Worm (Caenorhabditis elegans) whole organism, young adult: ENCODE results near the gene ZC190.6.
"Not testable (repeated sequence)": the region's sequence is repeated elsewhere in the genome, so short reads cannot be mapped to it uniquely, and the experiment has no call there.

Source experiments
- B0019.2 ChIP-seq: fragments of 200-800 bp; sonication (Bioruptor generic); conservative IDR thresholded peaks from 2 replicates; pipeline ENCODE4 v1.3.6; 2022; ENCODE audit warnings: missing genetic modification reagents, missing genetic modification characterization, missing compliant biosample characterization
- C06A6.2 ChIP-seq: fragments of 200-800 bp; sonication (Bioruptor generic); conservative IDR thresholded peaks from 2 replicates; pipeline ENCODE4 v1.3.6; 2022; ENCODE audit warnings: missing genetic modification characterization, missing compliant biosample characterization
- D2030.7 ChIP-seq: fragments of 200-800 bp; sonication (Bioruptor generic); IDR thresholded peaks from 2 replicates; pipeline ENCODE4 v1.3.6; 2022; ENCODE audit warnings: missing genetic modification reagents, missing genetic modification characterization, missing compliant biosample characterization
- F10E7.11 ChIP-seq: sonication (generic microtip); optimal IDR thresholded peaks from 2 replicates; lab custom pipeline; 2017; ENCODE audit warnings: mild to moderate bottlenecking, missing genetic modification characterization, moderate library complexity, missing compliant biosample characterization
- F37B4.10 ChIP-seq: fragments of 200-800 bp; sonication (Bioruptor generic); IDR thresholded peaks from 2 replicates; pipeline ENCODE4 v1.3.6; 2022; ENCODE audit warnings: missing genetic modification characterization, missing compliant biosample characterization
- F55B11.4 ChIP-seq: sonication (generic microtip); optimal IDR thresholded peaks from 2 replicates; lab custom pipeline; 2016; ENCODE audit warnings: missing compliant biosample characterization, missing genetic modification characterization, borderline replicate concordance; ENCODE audit not compliant: insufficient read depth
- Y95B8A.8 ChIP-seq: fragments of 200-800 bp; sonication (Bioruptor generic); IDR thresholded peaks from 2 replicates; pipeline ENCODE4 v1.3.6; 2022; ENCODE audit warnings: missing genetic modification reagents, missing genetic modification characterization, missing compliant biosample characterization
- ama-1 ChIP-seq, 3 experiments: fragments of 150-350 bp in 1 of 3; sonication (generic microtip) in 2 of 3; optimal IDR thresholded peaks; 2 replicates each; lab custom pipeline; 2014 to 2018; ENCODE audit warnings: missing biosample characterization in 2 of 3, missing genetic modification characterization in 2 of 3, missing genetic modification reagents in 2 of 3
- atf-7 ChIP-seq: sonication (generic microtip); optimal IDR thresholded peaks from 2 replicates; lab custom pipeline; 2017; ENCODE audit warnings: mild to moderate bottlenecking, missing genetic modification characterization, missing compliant biosample characterization
- attf-6 ChIP-seq: fragments of 200-800 bp; sonication (Bioruptor generic); IDR thresholded peaks from 2 replicates; pipeline ENCODE4 v1.3.6; 2022; ENCODE audit warnings: missing genetic modification reagents, missing genetic modification characterization, missing compliant biosample characterization
- bed-1 ChIP-seq: fragments of 200-800 bp; sonication (Bioruptor generic); IDR thresholded peaks from 2 replicates; pipeline ENCODE4 v1.3.6; 2022; ENCODE audit warnings: missing genetic modification reagents, missing genetic modification characterization, missing compliant biosample characterization
- ceh-100 ChIP-seq: fragments of 200-800 bp; sonication (Bioruptor generic); IDR thresholded peaks from 2 replicates; pipeline ENCODE4 v1.3.6; 2022; ENCODE audit warnings: missing genetic modification reagents, missing genetic modification characterization, missing compliant biosample characterization
- ceh-58 ChIP-seq: fragments of 200-800 bp; sonication (Bioruptor generic); IDR thresholded peaks from 2 replicates; pipeline ENCODE4 v1.3.6; 2022; ENCODE audit warnings: missing genetic modification characterization, missing compliant biosample characterization
- ceh-91 ChIP-seq: fragments of 200-800 bp; sonication (Bioruptor generic); IDR thresholded peaks from 2 replicates; pipeline ENCODE4 v1.3.6; 2022; ENCODE audit warnings: missing genetic modification reagents, missing genetic modification characterization, missing compliant biosample characterization
- ekl-4 ChIP-seq: fragments of 200-800 bp; sonication (Bioruptor generic); IDR thresholded peaks from 2 replicates; pipeline ENCODE4 v1.3.6; 2022; ENCODE audit warnings: missing genetic modification reagents, missing genetic modification characterization, missing compliant biosample characterization
- ets-4 ChIP-seq: fragments of 200-800 bp; sonication (Bioruptor generic); optimal IDR thresholded peaks from 2 replicates; lab custom pipeline; 2018; ENCODE audit warnings: mild to moderate bottlenecking, missing genetic modification characterization, missing compliant biosample characterization
- gei-17 ChIP-seq: fragments of 200-800 bp; sonication (Bioruptor generic); optimal IDR thresholded peaks from 2 replicates; lab custom pipeline; 2018; ENCODE audit warnings: mild to moderate bottlenecking, missing genetic modification characterization, missing compliant biosample characterization
- him-1 ChIP-seq: sonication (generic microtip); optimal IDR thresholded peaks from 2 replicates; lab custom pipeline; 2016; ENCODE audit warnings: missing genotype, missing genetic modification reagents, missing genetic modification characterization, missing compliant biosample characterization
- hlh-12 ChIP-seq: sonication (generic microtip); optimal IDR thresholded peaks from 2 replicates; lab custom pipeline; 2016; ENCODE audit warnings: missing genetic modification characterization, missing compliant biosample characterization
- hmg-20 ChIP-seq: fragments of 200-800 bp; sonication (Bioruptor generic); IDR thresholded peaks from 2 replicates; pipeline ENCODE4 v1.3.6; 2022; ENCODE audit warnings: missing genetic modification reagents, missing genetic modification characterization, missing compliant biosample characterization
- lag-1 ChIP-seq: fragments of 200-800 bp; sonication (Bioruptor generic); IDR thresholded peaks from 2 replicates; pipeline ENCODE4 v1.3.6; 2022; ENCODE audit warnings: missing genetic modification reagents, missing genetic modification characterization, missing compliant biosample characterization
- lin-35 ChIP-seq, 3 experiments: fragments of 150-350 bp in 2 of 3; sonication (generic microtip) in 1 of 3; optimal IDR thresholded peaks; 2 replicates each; lab custom pipeline; 2014 to 2018; ENCODE audit warnings: missing biosample characterization in 3 of 3, missing genetic modification characterization in 3 of 3, missing genetic modification reagents in 3 of 3
- lin-40 ChIP-seq: sonication (generic microtip); optimal IDR thresholded peaks from 2 replicates; lab custom pipeline; 2016; ENCODE audit warnings: missing genetic modification characterization, mild to moderate bottlenecking, missing compliant biosample characterization, missing genotype, missing genetic modification reagents
- mxl-1 ChIP-seq: sonication (generic microtip); optimal IDR thresholded peaks from 2 replicates; lab custom pipeline; 2016; ENCODE audit warnings: missing genetic modification characterization, missing compliant biosample characterization
- snpc-3.4 ChIP-seq: sonication (generic microtip); optimal IDR thresholded peaks from 2 replicates; lab custom pipeline; 2017; ENCODE audit warnings: missing genetic modification characterization, mild to moderate bottlenecking, missing compliant biosample characterization, antibody characterized with exemption, moderate library complexity, missing genotype, missing genetic modification reagents
- tbp1 ChIP-seq: fragments of 200-800 bp; sonication (Bioruptor generic); optimal IDR thresholded peaks from 2 replicates; lab custom pipeline; 2018; ENCODE audit warnings: mild to moderate bottlenecking, missing genetic modification characterization, missing compliant biosample characterization
- zim-3 ChIP-seq: sonication (generic microtip); optimal IDR thresholded peaks from 2 replicates; lab custom pipeline; 2017; ENCODE audit warnings: mild to moderate bottlenecking, missing genetic modification characterization, moderate library complexity, missing compliant biosample characterization
- ztf-3 ChIP-seq: fragments of 200-800 bp; sonication (Bioruptor generic); optimal IDR thresholded peaks from 2 replicates; lab custom pipeline; 2018; ENCODE audit warnings: mild to moderate bottlenecking, missing genetic modification characterization, missing compliant biosample characterization

Gene ZC190.6

DNA sequence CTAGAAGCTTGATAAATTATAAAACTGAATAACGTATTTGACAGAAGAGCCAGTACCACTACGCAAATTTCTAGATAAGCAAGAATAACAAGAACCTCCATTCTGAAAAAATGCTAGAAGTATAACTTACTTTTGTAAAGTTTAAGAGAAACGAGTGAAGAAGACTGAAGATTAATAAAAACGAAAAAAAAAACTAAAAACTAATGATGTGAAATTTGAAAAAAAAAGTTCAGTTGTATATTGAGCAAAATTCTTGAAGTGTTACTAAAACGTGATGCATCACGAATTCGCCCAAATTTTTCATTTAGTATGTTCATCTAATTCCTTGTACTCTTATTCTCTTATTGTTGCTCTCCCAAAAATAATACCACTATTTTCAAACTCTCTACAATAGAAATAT lies at the start of gene ZC190.6:
Gene ZC190.6 (minus strand): TSS at position 101 of the 400 bp plus-strand sequence.
- TF ChIP-seq attf-6 (GFP tag; lab: Robert Waterston, UW), result no peak
- TF ChIP-seq snpc-3.4 (tag; lab: Kevin White, UChicago), result no peak
- no peak for TF ChIP-seq ets-4 (GFP tag; lab: Kevin White, UChicago)
- TF ChIP-seq F10E7.11 (tag; lab: Kevin White, UChicago), result no peak
- no peak for TF ChIP-seq D2030.7
- TF ChIP-seq tbp1 (GFP tag; lab: Kevin White, UChicago), result no peak
- no peak for TF ChIP-seq hlh-12 (tag; lab: Kevin White, UChicago)
- TF ChIP-seq F37B4.10 (GFP tag; lab: Robert Waterston, UW), result no peak
- no peak for TF ChIP-seq C06A6.2
- no peak for TF ChIP-seq ceh-58 (GFP tag; lab: Robert Waterston, UW)
- no peak for TF ChIP-seq lag-1 (GFP tag; lab: Robert Waterston, UW)
- no peak for TF ChIP-seq B0019.2 (GFP tag; lab: Robert Waterston, UW)
- no peak for TF ChIP-seq gei-17 (GFP tag; lab: Kevin White, UChicago)
- no peak for TF ChIP-seq Y95B8A.8 (GFP tag; lab: Robert Waterston, UW)
- TF ChIP-seq ceh-100 (GFP tag; lab: Robert Waterston, UW), result no peak
- no peak for TF ChIP-seq ama-1 (optimal IDR thresholded peaks at IDR 0.05; lab: Kevin White, UChicago)
- TF ChIP-seq ama-1 (GFP tag; optimal IDR thresholded peaks at IDR 0.05; lab: Kevin White, UChicago), result no peak

DNA sequence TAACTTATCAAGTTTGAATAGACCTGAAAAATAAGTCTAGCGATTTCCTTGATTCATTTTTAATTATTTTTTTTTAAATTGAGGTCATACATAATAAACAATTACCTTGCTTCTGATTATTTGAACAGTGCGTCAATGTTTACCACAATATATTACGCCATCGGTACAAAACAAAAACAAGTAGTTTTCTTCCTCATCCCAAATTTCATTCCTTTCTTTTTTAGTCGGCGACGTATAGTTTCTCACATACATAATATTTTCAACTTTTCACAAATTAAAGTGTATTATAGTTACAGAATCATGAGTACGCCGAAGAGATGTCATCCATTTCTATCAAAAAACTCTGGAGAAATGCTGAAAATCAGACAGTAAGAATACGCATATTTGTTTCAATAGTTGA lies 49.1 kb upstream of the ZC190.6 start, which contains the start of gene droe-8:
Gene droe-8 (plus strand): TSS at position 301 of the 400 bp plus-strand sequence.
- TF ChIP-seq lin-35 (GFP tag; optimal IDR thresholded peaks at IDR 0.05; lab: Kevin White, UChicago); him-1 (tag; lab: Kevin White, UChicago); snpc-3.4 (tag; lab: Kevin White, UChicago): not testable (repeated sequence)

DNA sequence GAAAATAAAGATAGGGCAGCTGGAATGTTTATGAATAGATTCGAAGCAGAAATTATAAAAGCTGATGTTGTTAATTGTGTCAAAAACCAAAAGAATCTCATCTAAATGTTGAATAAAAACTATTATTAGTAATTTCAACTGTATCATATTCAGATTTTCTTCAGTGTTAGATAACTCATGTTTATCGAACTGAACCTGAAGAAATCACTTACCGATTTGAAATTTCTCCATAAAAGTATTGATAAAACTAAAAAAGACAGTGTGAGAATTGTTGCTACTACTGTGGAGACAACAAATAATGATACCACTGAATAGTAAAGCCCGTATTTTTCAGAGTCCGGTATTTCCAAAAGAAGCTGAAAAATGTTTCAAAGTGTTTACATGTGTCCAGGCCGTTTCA lies 45.1 kb upstream of the ZC190.6 start, which contains the start of gene ZC196.8:
Gene ZC196.8 (minus strand): TSS at position 101 of the 400 bp plus-strand sequence.
- not testable (repeated sequence) for TF ChIP-seq F55B11.4 (tag; lab: Kevin White, UChicago); atf-7; ceh-91 (GFP tag; lab: Robert Waterston, UW)
- TF ChIP-seq, all 124 proteins: peak for 0; not testable (repeated sequence) for 124

DNA sequence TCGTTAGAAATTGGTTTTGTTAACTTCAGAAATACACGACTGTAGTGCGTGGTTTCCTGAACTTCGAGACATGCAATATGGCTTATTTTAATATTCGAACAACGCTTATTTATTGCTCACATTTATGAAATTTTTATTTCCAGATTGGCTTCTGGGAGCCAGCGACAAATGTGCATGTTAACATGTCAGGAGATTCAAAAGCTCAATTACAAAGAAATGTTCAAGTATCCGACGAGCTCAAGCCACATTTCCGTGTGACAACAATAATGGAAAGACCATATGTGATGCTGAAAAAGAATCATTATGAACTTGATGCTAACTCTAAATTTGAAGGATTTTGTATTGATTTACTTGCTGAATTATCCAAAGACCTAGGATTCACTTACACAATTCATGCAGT lies 41.3 kb upstream of the ZC190.6 start:
- TF ChIP-seq gei-17 (GFP tag; lab: Kevin White, UChicago), result no peak
- no peak for TF ChIP-seq bed-1
- TF ChIP-seq zim-3 (tag; lab: Kevin White, UChicago), result no peak

DNA sequence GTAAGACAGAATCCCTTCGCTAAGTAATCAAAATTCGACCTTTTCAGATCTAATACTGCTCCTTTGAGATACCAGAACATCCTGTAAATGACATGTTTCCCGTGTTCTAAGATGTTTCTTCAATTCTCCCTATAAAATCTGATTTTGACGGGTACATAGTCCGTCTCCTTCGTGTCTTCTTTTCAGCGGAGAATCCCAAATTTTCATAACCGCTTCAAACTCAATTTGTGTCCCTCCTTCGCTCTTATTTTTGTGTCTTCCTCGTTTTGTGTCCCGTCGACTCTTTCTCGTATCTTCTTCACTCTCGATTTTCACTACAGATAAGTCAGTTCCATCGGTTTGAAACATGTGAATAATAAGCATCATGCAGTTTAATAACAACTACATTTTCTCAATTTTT lies 39.1 kb upstream of the ZC190.6 start, which contains the start of gene glr-5:
Gene glr-5 (plus strand): TSS at position 321 of the 400 bp plus-strand sequence.
- TF ChIP-seq tbp1 (GFP tag; lab: Kevin White, UChicago), result no peak
- no peak for TF ChIP-seq F37B4.10 (GFP tag; lab: Robert Waterston, UW)
- TF ChIP-seq hmg-20, result no peak

DNA sequence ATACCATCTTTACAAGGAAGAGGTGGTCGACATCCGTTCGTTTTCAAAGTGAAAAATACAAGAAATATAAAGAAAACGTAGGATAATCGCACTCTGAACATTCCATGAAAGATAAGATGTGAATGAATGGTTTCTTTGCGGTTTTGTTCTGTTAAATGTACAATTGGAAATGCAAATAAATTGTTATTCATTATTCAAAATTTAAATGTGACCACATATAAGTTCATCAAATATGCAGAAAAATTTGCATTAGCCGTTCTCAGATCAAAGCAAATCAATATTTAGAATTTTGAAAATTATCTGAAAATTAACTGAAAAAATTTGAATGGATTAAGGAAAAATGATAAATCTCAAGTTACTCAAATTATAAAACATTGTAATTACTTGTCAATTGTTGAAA lies 34.8 kb upstream of the ZC190.6 start, which contains the start of gene ZC178.2:
Gene ZC178.2 (minus strand): TSS at position 101 of the 400 bp plus-strand sequence.
- TF ChIP-seq lin-40 (tag; lab: Kevin White, UChicago) (no peak), ztf-3 (GFP tag; lab: Kevin White, UChicago) (no peak), ekl-4 (GFP tag; lab: Robert Waterston, UW) (no peak), mxl-1 (no peak)
- TF ChIP-seq, all 124 proteins: peak for 0
